Comparison of ENCODE assay signal across 2 fruit fly cellular contexts in the genomic region with DNA sequence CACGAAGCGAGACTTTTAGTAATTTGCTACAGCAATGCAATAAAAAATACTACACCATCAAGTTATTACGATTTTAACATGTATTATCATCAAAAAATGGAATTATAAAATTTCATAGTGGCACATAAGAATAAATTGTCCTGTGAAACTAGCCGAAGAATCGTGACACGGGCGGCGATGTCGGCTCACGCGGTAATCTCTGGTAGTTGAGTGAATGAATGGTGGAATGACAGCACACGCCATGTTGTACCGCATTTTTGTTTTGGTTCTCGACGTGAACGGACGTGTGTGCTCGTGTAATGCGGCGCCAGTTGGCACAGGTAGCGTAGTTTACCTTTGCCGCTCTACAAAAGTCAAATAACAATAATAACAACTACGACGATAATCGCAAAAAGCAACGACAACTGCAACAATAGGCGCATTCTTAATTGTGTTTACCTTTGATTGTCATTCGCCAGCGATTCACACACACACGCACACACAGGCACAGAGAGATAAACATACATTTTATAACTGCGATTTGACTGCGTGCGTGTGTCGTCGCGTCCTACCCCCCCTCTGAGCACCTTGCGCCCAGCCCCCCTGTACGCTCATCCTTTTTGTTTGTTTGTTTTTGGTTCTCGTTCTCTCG.
TF ChIP-seq lines count a peak whose summit lies in the region.

A gene (plus strand): TSS at position 254 of the 631 bp plus-strand sequence.

TF ChIP-seq in whole organism, embryonic, 481 proteins besides CTCF, POLR2A, EP300 and RAD21 (continued from another document and continues in another):
- TF ChIP-seq CG3847 (GFP tag; IDR thresholded peaks at IDR 0.05; lab: Robert Waterston, UW): no peak
- no peak for TF ChIP-seq YL-1 (GFP tag; optimal IDR thresholded peaks at IDR 0.05; lab: Kevin White, UChicago)
- TF ChIP-seq pros (GFP tag; optimal IDR thresholded peaks at IDR 0.05; lab: Kevin White, UChicago): no peak
- no peak for TF ChIP-seq CG6654 (GFP tag; optimal IDR thresholded peaks at IDR 0.05; lab: Kevin White, UChicago)
- no peak for TF ChIP-seq CG4854 (GFP tag; optimal IDR thresholded peaks at IDR 0.05; lab: Kevin White, UChicago)
- peak; percentile 26 for TF ChIP-seq CG4328 (GFP tag; optimal IDR thresholded peaks at IDR 0.05; lab: Kevin White, UChicago)
- no peak for TF ChIP-seq tgo (GFP tag; IDR thresholded peaks at IDR 0.05; lab: Robert Waterston, UW)
- TF ChIP-seq CG5180 (GFP tag; optimal IDR thresholded peaks at IDR 0.05; lab: Kevin White, UChicago): peak; percentile 100
- TF ChIP-seq Drgx (GFP tag; IDR thresholded peaks at IDR 0.05; lab: Robert Waterston, UW): no peak
- TF ChIP-seq CG17385 (GFP tag; optimal IDR thresholded peaks at IDR 0.05; lab: Kevin White, UChicago): peak; percentile 57
- TF ChIP-seq CG10321 (GFP tag; IDR thresholded peaks at IDR 0.05; lab: Robert Waterston, UW): no peak
- peak; percentile 40 for TF ChIP-seq Hey (tag; optimal IDR thresholded peaks at IDR 0.05; lab: Kevin White, UChicago)
- peak in 1 of 2 experiments; percentile 48 for TF ChIP-seq Hr51 (GFP tag; optimal IDR thresholded peaks at IDR 0.05; lab: Kevin White, UChicago)
- no peak for TF ChIP-seq CG7372 (GFP tag; IDR thresholded peaks at IDR 0.05; lab: Robert Waterston, UW)
- no peak for TF ChIP-seq Ets65A (GFP tag; lab: Kevin White, UChicago)
- no peak for TF ChIP-seq Gsc (GFP tag; IDR thresholded peaks at IDR 0.05; lab: Robert Waterston, UW)
- peak; percentile 26 for TF ChIP-seq CG8089 (GFP tag; optimal IDR thresholded peaks at IDR 0.05; lab: Kevin White, UChicago)
- peak; percentile 99 for TF ChIP-seq sna (GFP tag; IDR thresholded peaks at IDR 0.05; lab: Robert Waterston, UW; ENCODE audit: partially characterized antibody)
- peak; percentile 46 for TF ChIP-seq CG15269 (tag; optimal IDR thresholded peaks at IDR 0.05; lab: Kevin White, UChicago)
- TF ChIP-seq exex (tag; optimal IDR thresholded peaks at IDR 0.05; lab: Kevin White, UChicago): peak; percentile 49
- TF ChIP-seq Dip3 (GFP tag; optimal IDR thresholded peaks at IDR 0.05; lab: Kevin White, UChicago): no peak
- no peak for TF ChIP-seq CG3407 (GFP tag; optimal IDR thresholded peaks at IDR 0.05; lab: Kevin White, UChicago)
- TF ChIP-seq CG13123 (GFP tag; optimal IDR thresholded peaks at IDR 0.05; lab: Kevin White, UChicago): no peak
- TF ChIP-seq CG16863 (GFP tag; optimal IDR thresholded peaks at IDR 0.05; lab: Kevin White, UChicago): no peak
- peak; percentile 54 for TF ChIP-seq kni (GFP tag; optimal IDR thresholded peaks at IDR 0.05; lab: Kevin White, UChicago)
- TF ChIP-seq nom (GFP tag; optimal IDR thresholded peaks at IDR 0.05; lab: Kevin White, UChicago): peak; percentile 73
- TF ChIP-seq CG31441 (GFP tag; IDR thresholded peaks at IDR 0.05; lab: Robert Waterston, UW): peak; percentile 47; the same call in 1 of the 2 replicates
- TF ChIP-seq CG10979 (tag; optimal IDR thresholded peaks at IDR 0.05; lab: Kevin White, UChicago): peak; percentile 42
- TF ChIP-seq bsh (GFP tag; optimal IDR thresholded peaks at IDR 0.05; lab: Kevin White, UChicago): peak in 1 of 2 experiments; percentile 49
- peak; percentile 13 for TF ChIP-seq CG7271 (tag; optimal IDR thresholded peaks at IDR 0.05; lab: Kevin White, UChicago)
- peak; percentile 20 for TF ChIP-seq CG1529 (GFP tag; optimal IDR thresholded peaks at IDR 0.05; lab: Kevin White, UChicago)
- TF ChIP-seq CkIIα-i1 (GFP tag; IDR thresholded peaks at IDR 0.05; lab: Robert Waterston, UW): no peak
- peak; percentile 19 for TF ChIP-seq CG8388 (GFP tag; optimal IDR thresholded peaks at IDR 0.05; lab: Kevin White, UChicago)
- peak; percentile 16 to 30 for TF ChIP-seq Pdp1 (GFP tag; optimal IDR thresholded peaks at IDR 0.05; lab: Kevin White, UChicago)
- peak; percentile 0 for TF ChIP-seq CG1792 (GFP tag; optimal IDR thresholded peaks at IDR 0.05; lab: Kevin White, UChicago)
- TF ChIP-seq CoRest (tag; optimal IDR thresholded peaks at IDR 0.05; lab: Kevin White, UChicago): peak; percentile 12
- TF ChIP-seq CG16813 (GFP tag; IDR thresholded peaks at IDR 0.05; lab: Robert Waterston, UW; ENCODE audit: partially characterized antibody): peak; percentile 98
- TF ChIP-seq ham (GFP tag; IDR thresholded peaks at IDR 0.05; lab: Robert Waterston, UW): no peak
- peak; percentile 94 for TF ChIP-seq sens (GFP tag; lab: Kevin White, UChicago)
- peak; percentile 52 for TF ChIP-seq Dek (tag; optimal IDR thresholded peaks at IDR 0.05; lab: Kevin White, UChicago)
- no peak for TF ChIP-seq Ravus (GFP tag; IDR thresholded peaks at IDR 0.05; lab: Robert Waterston, UW)
- peak; percentile 18 for TF ChIP-seq shn (GFP tag; optimal IDR thresholded peaks at IDR 0.05; lab: Kevin White, UChicago)
- TF ChIP-seq H15 (GFP tag; IDR thresholded peaks at IDR 0.05; lab: Robert Waterston, UW): no peak
- TF ChIP-seq Sin3A (optimal IDR thresholded peaks at IDR 0.05; lab: Kevin White, UChicago): no peak
- no peak for TF ChIP-seq CG31388 (GFP tag; optimal IDR thresholded peaks at IDR 0.05; lab: Kevin White, UChicago)
- no peak for TF ChIP-seq Hr39 (optimal IDR thresholded peaks at IDR 0.05; lab: Kevin White, UChicago)
- TF ChIP-seq jigr1 (GFP tag; IDR thresholded peaks at IDR 0.05; lab: Robert Waterston, UW): no peak
- TF ChIP-seq MTF-1 (GFP tag; optimal IDR thresholded peaks at IDR 0.05; lab: Kevin White, UChicago; ENCODE audit: borderline replicate concordance): peak; percentile 41
- 0 out of 2 replicates have a peak, but pooled peaks have one; percentile 34 for TF ChIP-seq sob (GFP tag; IDR thresholded peaks at IDR 0.05; lab: Robert Waterston, UW)
- TF ChIP-seq CG30403 (GFP tag; optimal IDR thresholded peaks at IDR 0.05; lab: Kevin White, UChicago): peak; percentile 13
- no peak for TF ChIP-seq ind (GFP tag; optimal IDR thresholded peaks at IDR 0.05; lab: Kevin White, UChicago)
- no peak for TF ChIP-seq ap (GFP tag; IDR thresholded peaks at IDR 0.05; lab: Robert Waterston, UW)
- TF ChIP-seq lab (GFP tag; optimal IDR thresholded peaks at IDR 0.05; lab: Kevin White, UChicago): peak; percentile 75
- TF ChIP-seq CG10431 (GFP tag; optimal IDR thresholded peaks at IDR 0.05; lab: Kevin White, UChicago): no peak
- no peak for TF ChIP-seq gt (GFP tag; IDR thresholded peaks at IDR 0.05; lab: Robert Waterston, UW)
- TF ChIP-seq gfzf (GFP tag; optimal IDR thresholded peaks at IDR 0.05; lab: Kevin White, UChicago): no peak
- TF ChIP-seq CG32767 (GFP tag; IDR thresholded peaks at IDR 0.05; lab: Robert Waterston, UW): no peak
- no peak for TF ChIP-seq cas (GFP tag; IDR thresholded peaks at IDR 0.05; lab: Robert Waterston, UW)
- peak; percentile 41 for TF ChIP-seq CG12744 (GFP tag; optimal IDR thresholded peaks at IDR 0.05; lab: Kevin White, UChicago)
- TF ChIP-seq CG7839 (tag; optimal IDR thresholded peaks at IDR 0.05; lab: Kevin White, UChicago): peak; percentile 44
- TF ChIP-seq Usf (GFP tag; optimal IDR thresholded peaks at IDR 0.05; lab: Kevin White, UChicago): no peak
- no peak for TF ChIP-seq CG16815 (GFP tag; optimal IDR thresholded peaks at IDR 0.05; lab: Kevin White, UChicago)
- TF ChIP-seq B-H1 (GFP tag; IDR thresholded peaks at IDR 0.05; lab: Robert Waterston, UW): no peak
- peak; percentile 56 for TF ChIP-seq CG11398 (GFP tag; optimal IDR thresholded peaks at IDR 0.05; lab: Kevin White, UChicago)

TF ChIP-seq in whole organism, prepupa, 60 proteins besides CTCF, POLR2A, EP300 and RAD21 (continued from another document):
- TF ChIP-seq Eip93F (GFP tag; optimal IDR thresholded peaks at IDR 0.05; lab: Kevin White, UChicago) (peak; percentile 67), fkh (GFP tag; optimal IDR thresholded peaks at IDR 0.05; lab: Kevin White, UChicago) (peak; percentile 81), CG10631 (GFP tag; optimal IDR thresholded peaks at IDR 0.05; lab: Kevin White, UChicago) (peak; percentile 6), dsx (GFP tag; optimal IDR thresholded peaks at IDR 0.05; lab: Kevin White, UChicago; ENCODE audit: poor library complexity, severe bottlenecking) (peak; percentile 68), CG9139 (GFP tag; optimal IDR thresholded peaks at IDR 0.05; lab: Kevin White, UChicago) (peak; percentile 70)
